Worm (Caenorhabditis elegans): ENCODE measurements around the gene F18C5.5.

DNA sequence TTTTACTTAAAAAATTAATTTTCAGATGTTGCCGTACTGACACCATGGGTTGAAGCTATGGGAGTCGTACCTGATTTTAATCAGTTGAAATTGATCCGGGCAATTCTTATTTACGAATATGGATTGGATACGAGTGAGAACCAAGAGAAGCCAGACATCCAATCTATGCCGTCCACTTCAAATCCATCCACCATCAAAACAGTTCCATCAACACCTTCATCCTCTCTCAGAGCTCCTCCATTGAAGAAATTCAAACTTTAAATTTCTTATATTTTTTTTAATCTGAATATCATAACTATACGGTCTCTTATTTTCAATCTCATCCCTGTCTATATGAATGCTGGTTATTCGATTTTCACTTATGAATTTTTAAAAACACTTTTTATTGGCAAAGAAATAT is 7.6 kb downstream of the F18C5.5 start:
- TF ChIP-seq rpc-1 (optimal IDR thresholded peaks at IDR 0.05), result no peak
- no peak for TF ChIP-seq rpc-1 (tag; optimal IDR thresholded peaks at IDR 0.05)
- TF ChIP-seq nfya-2 (GFP tag; IDR thresholded peaks at IDR 0.05), result no peak
- no peak for TF ChIP-seq dpff-1 (tag; optimal IDR thresholded peaks at IDR 0.05)
- TF ChIP-seq nhr-120 (GFP tag; IDR thresholded peaks at IDR 0.05), result no peak
- TF ChIP-seq dpl-1 (GFP tag; optimal IDR thresholded peaks at IDR 0.05), result no peak
- no peak for TF ChIP-seq snpc-4 (GFP tag; optimal IDR thresholded peaks at IDR 0.05)
- TF ChIP-seq snpc-4 (tag; optimal IDR thresholded peaks at IDR 0.05), result no peak
- TF ChIP-seq nhr-80 (tag; optimal IDR thresholded peaks at IDR 0.05), result no peak
- TF ChIP-seq aptf-2 (GFP tag; conservative IDR thresholded peaks at IDR 0.05), result no peak
- no peak for TF ChIP-seq efl-1 (GFP tag; optimal IDR thresholded peaks at IDR 0.05)
- TF ChIP-seq egl-44 (GFP tag; IDR thresholded peaks at IDR 0.05), result no peak
- no peak for TF ChIP-seq T07F8.4 (tag; optimal IDR thresholded peaks at IDR 0.05)
- no peak for TF ChIP-seq pha-4 (tag; optimal IDR thresholded peaks at IDR 0.05)
